Fruit fly (Drosophila melanogaster): ENCODE measurements around the gene Cds.

Cds gene

dm6 chr3L:8094652-8095129, 32.9 kb upstream of the Cds start (continued):
- TF ChIP-seq maf-S (GFP tag; optimal IDR thresholded peaks at IDR 0.05), result no peak
- no peak for TF ChIP-seq sim (GFP tag; IDR thresholded peaks at IDR 0.05)
- TF ChIP-seq ro (GFP tag; IDR thresholded peaks at IDR 0.05), result no peak
- no peak for TF ChIP-seq CG3726 (GFP tag; IDR thresholded peaks at IDR 0.05)
- no peak for TF ChIP-seq CG10267 (tag; optimal IDR thresholded peaks at IDR 0.05)
- TF ChIP-seq vvl (GFP tag; IDR thresholded peaks at IDR 0.05), result no peak
- TF ChIP-seq mld (GFP tag; IDR thresholded peaks at IDR 0.05; ENCODE audit: partially characterized antibody), result no peak
- no peak for TF ChIP-seq gcm (GFP tag; optimal IDR thresholded peaks at IDR 0.05)
- TF ChIP-seq ham (GFP tag; IDR thresholded peaks at IDR 0.05), result no peak
- peak; percentile 18 for TF ChIP-seq phol (tag; optimal IDR thresholded peaks at IDR 0.05)
- TF ChIP-seq CG9727 (GFP tag; optimal IDR thresholded peaks at IDR 0.05), result peak; percentile 25
- no peak for TF ChIP-seq gcm2 (GFP tag; optimal IDR thresholded peaks at IDR 0.05)
- peak; percentile 42 for TF ChIP-seq PHDP (tag; optimal IDR thresholded peaks at IDR 0.05)
- no peak for TF ChIP-seq CG1602 (GFP tag; optimal IDR thresholded peaks at IDR 0.05)
- TF ChIP-seq zen (tag; optimal IDR thresholded peaks at IDR 0.05), result no peak
- no peak for TF ChIP-seq nerfin-2 (GFP tag; IDR thresholded peaks at IDR 0.05; ENCODE audit: partially characterized antibody)
- TF ChIP-seq CG14710 (tag; optimal IDR thresholded peaks at IDR 0.05), result no peak
- TF ChIP-seq sug (tag; optimal IDR thresholded peaks at IDR 0.05), result peak; percentile 62
- no peak for TF ChIP-seq CG13296 (GFP tag; optimal IDR thresholded peaks at IDR 0.05)
- no peak for TF ChIP-seq Nf-YB (GFP tag; optimal IDR thresholded peaks at IDR 0.05)
- no peak for TF ChIP-seq CG8089 (GFP tag; optimal IDR thresholded peaks at IDR 0.05)
- no peak for TF ChIP-seq Ptx1 (GFP tag; IDR thresholded peaks at IDR 0.05)
- TF ChIP-seq onecut (GFP tag; IDR thresholded peaks at IDR 0.05), result no peak
- TF ChIP-seq CG11247 (GFP tag; IDR thresholded peaks at IDR 0.05), result no peak
- no peak for TF ChIP-seq E2f2 (GFP tag; IDR thresholded peaks at IDR 0.05)
- TF ChIP-seq eve (GFP tag; optimal IDR thresholded peaks at IDR 0.05), result no peak
- TF ChIP-seq Spps (tag; optimal IDR thresholded peaks at IDR 0.05), result no peak
- TF ChIP-seq Bgb (GFP tag; IDR thresholded peaks at IDR 0.05; ENCODE audit: partially characterized antibody), result no peak
- peak; percentile 37 for TF ChIP-seq CG8924 (tag; optimal IDR thresholded peaks at IDR 0.05)
- no peak for TF ChIP-seq CG4404 (GFP tag; IDR thresholded peaks at IDR 0.05)
- TF ChIP-seq Antp (GFP tag; optimal IDR thresholded peaks at IDR 0.05), result no peak
- no peak for TF ChIP-seq Hr78 (GFP tag; optimal IDR thresholded peaks at IDR 0.05)
- no peak for TF ChIP-seq CG18011 (GFP tag; optimal IDR thresholded peaks at IDR 0.05)
- no peak for TF ChIP-seq HLH54F (GFP tag; optimal IDR thresholded peaks at IDR 0.05)
- TF ChIP-seq CG2199 (GFP tag; IDR thresholded peaks at IDR 0.05), result no peak
- TF ChIP-seq Doc2 (GFP tag; IDR thresholded peaks at IDR 0.05), result no peak
- no peak for TF ChIP-seq CG1603 (tag; optimal IDR thresholded peaks at IDR 0.05)
- no peak for TF ChIP-seq danr (GFP tag; IDR thresholded peaks at IDR 0.05)
- no peak for TF ChIP-seq chn (GFP tag; optimal IDR thresholded peaks at IDR 0.05)
- TF ChIP-seq yki (optimal IDR thresholded peaks at IDR 0.05), result no peak
- no peak for TF ChIP-seq Asciz (GFP tag; optimal IDR thresholded peaks at IDR 0.05)
- no peak for TF ChIP-seq Dfd (GFP tag; optimal IDR thresholded peaks at IDR 0.05)
- no peak for TF ChIP-seq amos (GFP tag; IDR thresholded peaks at IDR 0.05; ENCODE audit: partially characterized antibody)
- TF ChIP-seq Neu2 (GFP tag; optimal IDR thresholded peaks at IDR 0.05; ENCODE audit: borderline replicate concordance), result no peak
- no peak for TF ChIP-seq CTCF (GFP tag; optimal IDR thresholded peaks at IDR 0.05)
- no peak for TF ChIP-seq Ets97D (GFP tag; optimal IDR thresholded peaks at IDR 0.05)
- no peak for TF ChIP-seq HmgZ (tag; optimal IDR thresholded peaks at IDR 0.05)
- no peak for TF ChIP-seq CG34376 (GFP tag; optimal IDR thresholded peaks at IDR 0.05)
- no peak for TF ChIP-seq Kr (GFP tag; optimal IDR thresholded peaks at IDR 0.05)
- no peak for TF ChIP-seq tgo (GFP tag; IDR thresholded peaks at IDR 0.05)
- TF ChIP-seq Bdp1 (GFP tag; optimal IDR thresholded peaks at IDR 0.05), result no peak
- no peak for TF ChIP-seq CG3995 (GFP tag; optimal IDR thresholded peaks at IDR 0.05)
- TF ChIP-seq CG7839 (tag; optimal IDR thresholded peaks at IDR 0.05), result peak; percentile 28
